Worm (Caenorhabditis elegans) whole organism, L2 larva: ENCODE measurements around the gene cwc-15.

ENCODE experiments used
- ceh-82 ChIP-seq: fragments of 150-350 bp; optimal IDR thresholded peaks from 2 replicates; lab custom pipeline; 2014; ENCODE audit warnings: missing biosample characterization, missing genetic modification characterization
- egl-27 ChIP-seq: sonication (generic microtip); optimal IDR thresholded peaks from 3 replicates; lab custom pipeline; 2017; ENCODE audit warnings: missing biosample characterization, missing genetic modification reagents, missing genetic modification characterization
- mab-5 ChIP-seq: fragments of 150-350 bp; optimal IDR thresholded peaks from 2 replicates; lab custom pipeline; 2014; ENCODE audit warnings: missing biosample characterization, missing genetic modification characterization

ce11 chrV:16058872-16059271 is 35.7 kb downstream of the cwc-15 start, which contains the start of gene F14H3.6:
- TF ChIP-seq ceh-82 (tag; lab: Kevin White, UChicago) (no peak), egl-27 (tag; lab: Kevin White, UChicago) (no peak), mab-5 (tag; lab: Kevin White, UChicago) (no peak)
